Worm (Caenorhabditis elegans) whole organism, L1 larva: ENCODE measurements around the gene ptr-4.

Experiments
- C16A3.4 ChIP-seq: fragments of 150-350 bp; optimal IDR thresholded peaks from 2 replicates; lab custom pipeline; 2014; ENCODE audit warnings: missing biosample characterization, missing genetic modification characterization
- C34B4.2 ChIP-seq: sonication (generic microtip); optimal IDR thresholded peaks from 2 replicates; lab custom pipeline; 2017; ENCODE audit warnings: mild to moderate bottlenecking, missing genetic modification characterization, missing compliant biosample characterization
- efl-3 ChIP-seq: fragments of 200-800 bp; sonication (Bioruptor generic); optimal IDR thresholded peaks from 2 replicates; lab custom pipeline; 2018; ENCODE audit warnings: mild to moderate bottlenecking, missing genetic modification characterization, missing compliant biosample characterization
- lin-35 ChIP-seq, 2 experiments: fragments of 150-350 bp; optimal IDR thresholded peaks; 2 replicates each; lab custom pipeline; 2014; ENCODE audit warnings: missing biosample characterization in 2 of 2, missing genetic modification characterization in 2 of 2, missing genetic modification reagents in 2 of 2
- mdl-1 ChIP-seq, 2 experiments: fragments of 150-350 bp; optimal IDR thresholded peaks; 2 replicates each; lab custom pipeline; 2014 to 2017; ENCODE audit warnings: missing biosample characterization in 2 of 2, missing genetic modification characterization in 2 of 2, inconsistent platforms in 1 of 2
- nhr-28 ChIP-seq: fragments of 150-350 bp; optimal IDR thresholded peaks from 2 replicates; lab custom pipeline; 2014; ENCODE audit warnings: missing biosample characterization, missing genetic modification characterization
- nhr-90 ChIP-seq: sonication (generic microtip); optimal IDR thresholded peaks from 2 replicates; lab custom pipeline; 2016; ENCODE audit warnings: mild to moderate bottlenecking, missing genetic modification characterization, missing compliant biosample characterization; ENCODE audit not compliant: poor library complexity
- vab-15 ChIP-seq: sonication (generic microtip); optimal IDR thresholded peaks from 2 replicates; lab custom pipeline; 2017; ENCODE audit warnings: missing genotype, mild to moderate bottlenecking, missing genetic modification characterization, missing compliant biosample characterization

ce11 chrX:6098420-6098819 lies 32.6 kb upstream of the ptr-4 start:
- TF ChIP-seq mdl-1 (tag; optimal IDR thresholded peaks at IDR 0.05; lab: Kevin White, UChicago) (no peak), nhr-90 (no peak), nhr-28 (tag; lab: Kevin White, UChicago) (no peak), lin-35 (GFP tag; optimal IDR thresholded peaks at IDR 0.05; lab: Kevin White, UChicago) (no peak), C34B4.2 (tag; lab: Kevin White, UChicago) (no peak), C16A3.4 (tag; lab: Kevin White, UChicago) (no peak), vab-15 (tag; lab: Kevin White, UChicago) (no peak), efl-3 (GFP tag; lab: Kevin White, UChicago) (no peak)
